Fruit fly (Drosophila melanogaster) whole organism: ENCODE results near the gene CG3071.

Source experiments
- CG8478 ChIP-seq: fragments of >200 bp; optimal IDR thresholded peaks from 2 replicates; lab custom pipeline; 2018; ENCODE audit warnings: inconsistent platforms
- pan ChIP-seq: fragments of >200 bp; optimal IDR thresholded peaks from 2 replicates; lab custom pipeline; 2017
- psq ChIP-seq: fragments of >200 bp; optimal IDR thresholded peaks from 2 replicates; lab custom pipeline; 2017

- no peak for TF ChIP-seq psq (lab: Kevin White, UChicago)
- no peak for TF ChIP-seq pan
- TF ChIP-seq CG8478 = no peak
Observed at dm6 chrX:2219246-2219645, 43.4 kb upstream of the CG3071 start.
